Fruit fly (Drosophila melanogaster) whole organism, wandering third instar larva: ENCODE data around the gene Vha16-2.

Source experiments
- Abd-B ChIP-seq: fragments of >200 bp; optimal IDR thresholded peaks from 2 replicates; lab custom pipeline; 2017; ENCODE audit warnings: missing biosample characterization, missing genetic modification characterization
- HLH106 ChIP-seq: fragments of 200-800 bp; optimal IDR thresholded peaks from 3 replicates; lab custom pipeline; 2019; ENCODE audit warnings: missing biosample characterization, mild to moderate bottlenecking, missing genetic modification characterization, moderate library complexity
- Hr78 ChIP-seq: fragments of >200 bp; optimal IDR thresholded peaks from 2 replicates; lab custom pipeline; 2017; ENCODE audit warnings: missing biosample characterization, missing genetic modification characterization
- br ChIP-seq: fragments of 200-800 bp; sonication (Bioruptor generic); optimal IDR thresholded peaks from 2 replicates; lab custom pipeline; 2016; ENCODE audit warnings: missing biosample characterization, missing genetic modification characterization
- brk ChIP-seq: fragments of 200-800 bp; sonication (Bioruptor generic); optimal IDR thresholded peaks from 2 replicates; lab custom pipeline; 2016; ENCODE audit warnings: missing biosample characterization, mild to moderate bottlenecking, missing genetic modification characterization
- psq ChIP-seq: fragments of 200-800 bp; sonication (Bioruptor generic); optimal IDR thresholded peaks from 3 replicates; lab custom pipeline; 2017; ENCODE audit warnings: missing biosample characterization, mild to moderate bottlenecking, missing genetic modification characterization, moderate library complexity
- tai ChIP-seq: sonication (Bioruptor generic); optimal IDR thresholded peaks from 2 replicates; lab custom pipeline; 2016; ENCODE audit warnings: missing biosample characterization, missing genetic modification characterization

- peak; percentile 63 for TF ChIP-seq HLH106 (tag; lab: Kevin White, UChicago)
- TF ChIP-seq psq (GFP tag; lab: Kevin White, UChicago), result peak; percentile 46
- no peak for TF ChIP-seq tai (GFP tag; lab: Kevin White, UChicago)
- no peak for TF ChIP-seq Abd-B
- no peak for TF ChIP-seq Hr78
- TF ChIP-seq brk (GFP tag; lab: Kevin White, UChicago), result no peak
- TF ChIP-seq br (GFP tag; lab: Kevin White, UChicago), result no peak
These were observed 7.8 kb upstream of the Vha16-2 start for dm6 chr3L:11466985-11467384.
